Worm (Caenorhabditis elegans) whole organism, L1 larva: ENCODE measurements around the gene B0272.3.

ENCODE experiments used
- C16A3.4 ChIP-seq: fragments of 150-350 bp; optimal IDR thresholded peaks from 2 replicates; lab custom pipeline; 2014; ENCODE audit warnings: missing biosample characterization, missing genetic modification characterization
- C34B4.2 ChIP-seq: sonication (generic microtip); optimal IDR thresholded peaks from 2 replicates; lab custom pipeline; 2017; ENCODE audit warnings: mild to moderate bottlenecking, missing genetic modification characterization, missing compliant biosample characterization
- F16B12.6 ChIP-seq: fragments of 150-350 bp; optimal IDR thresholded peaks from 2 replicates; lab custom pipeline; 2014; ENCODE audit warnings: missing biosample characterization, missing genetic modification characterization
- Y116A8C.19 ChIP-seq: sonication (generic microtip); optimal IDR thresholded peaks from 2 replicates; lab custom pipeline; 2016; ENCODE audit warnings: missing compliant biosample characterization, missing genetic modification characterization, borderline replicate concordance
- alr-1 ChIP-seq: fragments of 200-800 bp; sonication (Bioruptor generic); optimal IDR thresholded peaks from 2 replicates; lab custom pipeline; 2018; ENCODE audit warnings: borderline replicate concordance, mild to moderate bottlenecking, missing genetic modification characterization, missing compliant biosample characterization
- aly-2 ChIP-seq: fragments of 150-350 bp; optimal IDR thresholded peaks from 2 replicates; lab custom pipeline; 2014; ENCODE audit warnings: missing biosample characterization, missing genetic modification characterization
- blmp-1 ChIP-seq: fragments of 150-350 bp; optimal IDR thresholded peaks from 2 replicates; lab custom pipeline; 2014; ENCODE audit warnings: missing biosample characterization, missing genetic modification characterization
- ceh-63 ChIP-seq: fragments of 200-800 bp; sonication (Bioruptor generic); optimal IDR thresholded peaks from 2 replicates; lab custom pipeline; 2018; ENCODE audit warnings: mild to moderate bottlenecking, missing genetic modification characterization, missing compliant biosample characterization
- ceh-8 ChIP-seq: fragments of 200-800 bp; sonication (Bioruptor generic); optimal IDR thresholded peaks from 2 replicates; lab custom pipeline; 2018; ENCODE audit warnings: mild to moderate bottlenecking, missing genetic modification characterization, moderate library complexity, missing compliant biosample characterization
- ceh-88 ChIP-seq: fragments of 200-800 bp; sonication (Bioruptor generic); IDR thresholded peaks from 2 replicates; pipeline ENCODE4 v1.3.6; 2022; ENCODE audit warnings: missing genetic modification characterization, missing compliant biosample characterization
- ces-1 ChIP-seq: fragments of 150-350 bp; optimal IDR thresholded peaks from 2 replicates; lab custom pipeline; 2014; ENCODE audit warnings: missing biosample characterization, missing genetic modification reagents, missing genetic modification characterization
- dpl-1 ChIP-seq, 3 experiments: fragments of 150-350 bp in 2 of 3; sonication (generic microtip) in 1 of 3; optimal IDR thresholded peaks; 2 replicates each; lab custom pipeline; 2014 to 2017; ENCODE audit warnings: missing biosample characterization in 3 of 3, missing genetic modification characterization in 3 of 3, missing genetic modification reagents in 3 of 3
- dsc-1 ChIP-seq: sonication (generic microtip); optimal IDR thresholded peaks from 2 replicates; lab custom pipeline; 2016; ENCODE audit warnings: mild to moderate bottlenecking, missing genetic modification characterization, missing compliant biosample characterization
- efl-3 ChIP-seq: fragments of 200-800 bp; sonication (Bioruptor generic); optimal IDR thresholded peaks from 2 replicates; lab custom pipeline; 2018; ENCODE audit warnings: mild to moderate bottlenecking, missing genetic modification characterization, missing compliant biosample characterization
- egl-27 ChIP-seq, 2 experiments: fragments of 150-350 bp in 1 of 2; sonication (generic microtip); optimal IDR thresholded peaks; 3 replicates each; lab custom pipeline; 2017 to 2018; ENCODE audit warnings: missing biosample characterization in 2 of 2, missing genetic modification characterization in 2 of 2, missing genetic modification reagents in 2 of 2
- elt-2 ChIP-seq: sonication (generic microtip); optimal IDR thresholded peaks from 2 replicates; lab custom pipeline; 2016; ENCODE audit warnings: missing genetic modification characterization, mild to moderate bottlenecking, inconsistent platforms, missing compliant biosample characterization, missing genetic modification reagents
- grh-1 ChIP-seq: fragments of 200-800 bp; sonication (Bioruptor generic); IDR thresholded peaks from 2 replicates; pipeline ENCODE4 v1.3.6; 2022; ENCODE audit warnings: missing genetic modification reagents, missing genetic modification characterization, missing compliant biosample characterization
- hlh-4 ChIP-seq: sonication (generic microtip); optimal IDR thresholded peaks from 2 replicates; lab custom pipeline; 2016; ENCODE audit warnings: mild to moderate bottlenecking, missing genetic modification characterization, missing compliant biosample characterization
- hpl-2 ChIP-seq: fragments of 150-350 bp; optimal IDR thresholded peaks from 2 replicates; lab custom pipeline; 2014; ENCODE audit warnings: missing biosample characterization, missing genetic modification reagents, missing genetic modification characterization
- irx-1 ChIP-seq: sonication (generic microtip); optimal IDR thresholded peaks from 2 replicates; lab custom pipeline; 2016; ENCODE audit warnings: missing genetic modification characterization, missing compliant biosample characterization
- jun-1 ChIP-seq: fragments of 150-350 bp; optimal IDR thresholded peaks from 2 replicates; lab custom pipeline; 2014; ENCODE audit warnings: missing biosample characterization, missing genetic modification reagents, missing genetic modification characterization
- lin-13 ChIP-seq: fragments of 150-350 bp; optimal IDR thresholded peaks from 2 replicates; lab custom pipeline; 2014; ENCODE audit warnings: missing biosample characterization, missing genetic modification reagents, missing genetic modification characterization
- lir-3 ChIP-seq: sonication (generic microtip); optimal IDR thresholded peaks from 2 replicates; lab custom pipeline; 2016; ENCODE audit warnings: mild to moderate bottlenecking, missing genetic modification characterization, moderate library complexity, missing compliant biosample characterization; ENCODE audit not compliant: poor library complexity
- lsy-2 ChIP-seq, 2 experiments: fragments of 150-350 bp; optimal IDR thresholded peaks; 2 replicates each; lab custom pipeline; 2014; ENCODE audit warnings: missing biosample characterization in 2 of 2, missing genetic modification characterization in 2 of 2
- mab-9 ChIP-seq: fragments of 200-800 bp; sonication (Bioruptor generic); IDR thresholded peaks from 2 replicates; pipeline ENCODE4 v1.3.6; 2022; ENCODE audit warnings: missing genetic modification reagents, missing genetic modification characterization, missing compliant biosample characterization
- mdl-1 ChIP-seq, 2 experiments: fragments of 150-350 bp; optimal IDR thresholded peaks; 2 replicates each; lab custom pipeline; 2014 to 2017; ENCODE audit warnings: missing biosample characterization in 2 of 2, missing genetic modification characterization in 2 of 2, inconsistent platforms in 1 of 2
- mef-2 ChIP-seq: fragments of 150-350 bp; optimal IDR thresholded peaks from 2 replicates; lab custom pipeline; 2014; ENCODE audit warnings: missing biosample characterization, missing genetic modification characterization
- nhr-11 ChIP-seq: fragments of 150-350 bp; optimal IDR thresholded peaks from 2 replicates; lab custom pipeline; 2014; ENCODE audit warnings: missing biosample characterization, missing genetic modification characterization
- nhr-12 ChIP-seq: sonication (generic microtip); optimal IDR thresholded peaks from 2 replicates; lab custom pipeline; 2017; ENCODE audit warnings: missing biosample characterization, missing genetic modification characterization
- nhr-237 ChIP-seq: fragments of 150-350 bp; optimal IDR thresholded peaks from 2 replicates; lab custom pipeline; 2014; ENCODE audit warnings: missing biosample characterization, missing genetic modification characterization
- nhr-28 ChIP-seq: fragments of 150-350 bp; optimal IDR thresholded peaks from 2 replicates; lab custom pipeline; 2014; ENCODE audit warnings: missing biosample characterization, missing genetic modification characterization
- nhr-47 ChIP-seq: sonication (generic microtip); optimal IDR thresholded peaks from 2 replicates; lab custom pipeline; 2016; ENCODE audit warnings: mild to moderate bottlenecking, missing genetic modification characterization, moderate library complexity, missing compliant biosample characterization
- nhr-71 ChIP-seq: sonication (generic microtip); optimal IDR thresholded peaks from 2 replicates; lab custom pipeline; 2016; ENCODE audit warnings: mild to moderate bottlenecking, missing genetic modification characterization, moderate library complexity, missing compliant biosample characterization
- nhr-76 ChIP-seq: sonication (generic microtip); optimal IDR thresholded peaks from 2 replicates; lab custom pipeline; 2017; ENCODE audit warnings: missing biosample characterization, missing genetic modification characterization
- nhr-77 ChIP-seq: fragments of 150-350 bp; optimal IDR thresholded peaks from 2 replicates; lab custom pipeline; 2014; ENCODE audit warnings: missing biosample characterization, missing genetic modification characterization
- pag-3 ChIP-seq: sonication (generic microtip); optimal IDR thresholded peaks from 2 replicates; lab custom pipeline; 2017; ENCODE audit warnings: missing genetic modification characterization, mild to moderate bottlenecking, missing compliant biosample characterization, antibody characterized with exemption, borderline replicate concordance; ENCODE audit not compliant: insufficient read depth
- pqm-1 ChIP-seq: sonication (generic microtip); optimal IDR thresholded peaks from 3 replicates; lab custom pipeline; 2017; ENCODE audit warnings: missing biosample characterization, missing genetic modification characterization
- rnt-1 ChIP-seq: sonication (generic microtip); optimal IDR thresholded peaks from 2 replicates; lab custom pipeline; 2016; ENCODE audit warnings: mild to moderate bottlenecking, missing genetic modification characterization, moderate library complexity, missing compliant biosample characterization
- skn-1 ChIP-seq: fragments of 150-350 bp; optimal IDR thresholded peaks from 2 replicates; lab custom pipeline; 2014; ENCODE audit warnings: missing biosample characterization, missing genetic modification characterization
- snpc-4 ChIP-seq: fragments of 150-350 bp; optimal IDR thresholded peaks from 2 replicates; lab custom pipeline; 2014; ENCODE audit warnings: missing biosample characterization, missing genetic modification characterization
- snu-23 ChIP-seq: sonication (generic microtip); optimal IDR thresholded peaks from 2 replicates; lab custom pipeline; 2016; ENCODE audit warnings: missing genetic modification characterization, missing compliant biosample characterization
- sup-37 ChIP-seq: fragments of 200-800 bp; sonication (Bioruptor generic); optimal IDR thresholded peaks from 2 replicates; lab custom pipeline; 2018; ENCODE audit warnings: mild to moderate bottlenecking, missing genetic modification characterization, missing compliant biosample characterization
- tbx-2 ChIP-seq: sonication (generic microtip); optimal IDR thresholded peaks from 2 replicates; lab custom pipeline; 2016; ENCODE audit warnings: missing genetic modification characterization, missing compliant biosample characterization
- tlp-1 ChIP-seq: fragments of 150-350 bp; optimal IDR thresholded peaks from 2 replicates; lab custom pipeline; 2014; ENCODE audit warnings: missing biosample characterization, missing genetic modification characterization
- unc-130 ChIP-seq: fragments of 150-350 bp; optimal IDR thresholded peaks from 2 replicates; lab custom pipeline; 2017; ENCODE audit warnings: missing biosample characterization, missing genetic modification characterization, inconsistent platforms
- unc-30 ChIP-seq: sonication (generic microtip); optimal IDR thresholded peaks from 2 replicates; lab custom pipeline; 2017; ENCODE audit warnings: missing biosample characterization, missing genetic modification characterization
- unc-62 ChIP-seq: fragments of 150-350 bp; optimal IDR thresholded peaks from 2 replicates; lab custom pipeline; 2014; ENCODE audit warnings: missing biosample characterization, missing genetic modification reagents, missing genetic modification characterization
- unc-86 ChIP-seq: sonication (generic microtip); optimal IDR thresholded peaks from 2 replicates; lab custom pipeline; 2016; ENCODE audit warnings: missing genetic modification characterization, missing compliant biosample characterization
- unc-98 ChIP-seq: fragments of 200-800 bp; sonication (Bioruptor generic); IDR thresholded peaks from 2 replicates; pipeline ENCODE4 v1.3.6; 2022; ENCODE audit warnings: missing genetic modification characterization, missing compliant biosample characterization
- xbp-1 ChIP-seq: sonication (generic microtip); optimal IDR thresholded peaks from 2 replicates; lab custom pipeline; 2016; ENCODE audit warnings: missing genetic modification characterization, missing compliant biosample characterization
- zag-1 ChIP-seq: fragments of 150-350 bp; optimal IDR thresholded peaks from 2 replicates; lab custom pipeline; 2014; ENCODE audit warnings: missing biosample characterization, missing genetic modification characterization
- zip-4 ChIP-seq: fragments of 200-800 bp; sonication (Bioruptor generic); optimal IDR thresholded peaks from 2 replicates; lab custom pipeline; 2018; ENCODE audit warnings: mild to moderate bottlenecking, missing genetic modification characterization, moderate library complexity, missing compliant biosample characterization
- ztf-4 ChIP-seq: fragments of 150-350 bp; optimal IDR thresholded peaks from 2 replicates; lab custom pipeline; 2014; ENCODE audit warnings: missing biosample characterization, missing genetic modification characterization

B0272.3 gene

ce11 chrX:9403622-9404255 lies 27.5 kb upstream of the B0272.3 start:
- TF ChIP-seq nhr-77 (no peak), ces-1 (no peak), unc-62 (GFP tag; lab: Kevin White, UChicago) (no peak), lsy-2 (tag; optimal IDR thresholded peaks at IDR 0.05; lab: Kevin White, UChicago) (peak; percentile 14 to 20), snpc-4 (tag; lab: Kevin White, UChicago) (no peak), jun-1 (no peak), unc-86 (tag; lab: Kevin White, UChicago) (no peak), tlp-1 (tag; lab: Kevin White, UChicago) (no peak), nhr-47 (tag; lab: Kevin White, UChicago) (no peak), C16A3.4 (tag; lab: Kevin White, UChicago) (no peak), lir-3 (tag; lab: Kevin White, UChicago) (no peak), unc-30 (tag; lab: Kevin White, UChicago) (no peak), pqm-1 (tag; lab: Kevin White, UChicago) (no peak), lin-13 (GFP tag; lab: Kevin White, UChicago) (no peak), ceh-8 (GFP tag; lab: Kevin White, UChicago) (no peak), nhr-12 (no peak), nhr-237 (tag; lab: Kevin White, UChicago) (no peak), hlh-4 (tag; lab: Kevin White, UChicago) (no peak), dsc-1 (no peak), hpl-2 (no peak), ztf-4 (no peak), xbp-1 (tag; lab: Kevin White, UChicago) (no peak), nhr-11 (tag; lab: Kevin White, UChicago) (no peak), unc-98 (no peak), elt-2 (no peak), mab-9 (no peak), aly-2 (tag; lab: Kevin White, UChicago) (no peak), mef-2 (no peak), skn-1 (no peak), nhr-76 (tag; lab: Kevin White, UChicago) (no peak), irx-1 (tag; lab: Kevin White, UChicago) (peak; percentile 55), egl-27 (tag; optimal IDR thresholded peaks at IDR 0.05; lab: Kevin White, UChicago) (no peak), dpl-1 (GFP tag; optimal IDR thresholded peaks at IDR 0.05; lab: Kevin White, UChicago) (no peak), rnt-1 (tag; lab: Kevin White, UChicago) (no peak), efl-3 (GFP tag; lab: Kevin White, UChicago) (no peak), unc-130 (tag; lab: Kevin White, UChicago) (no peak), grh-1 (GFP tag; lab: Robert Waterston, UW) (peak; percentile 48; the same call in 1 of the 2 replicates), ceh-63 (GFP tag; lab: Kevin White, UChicago) (no peak), mdl-1 (tag; optimal IDR thresholded peaks at IDR 0.05; lab: Kevin White, UChicago) (no peak), F16B12.6 (no peak), Y116A8C.19 (tag; lab: Kevin White, UChicago) (no peak), tbx-2 (tag; lab: Kevin White, UChicago) (no peak), zip-4 (GFP tag; lab: Kevin White, UChicago) (no peak), nhr-71 (tag; lab: Kevin White, UChicago) (peak; percentile 37), C34B4.2 (tag; lab: Kevin White, UChicago) (no peak), snu-23 (GFP tag; lab: Kevin White, UChicago) (peak; percentile 35), alr-1 (tag; lab: Kevin White, UChicago) (no peak), nhr-28 (tag; lab: Kevin White, UChicago) (no peak), ceh-88 (no peak), blmp-1 (tag; lab: Kevin White, UChicago) (peak; percentile 67), zag-1 (no peak), sup-37 (GFP tag; lab: Kevin White, UChicago) (no peak), pag-3 (no peak)
